Worm (Caenorhabditis elegans) whole organism, early embryonic: ENCODE data around the gene T12D8.9.

Experiments
- ama-1 ChIP-seq: fragments of 150-350 bp; optimal IDR thresholded peaks from 2 replicates; lab custom pipeline; 2014
- ceh-13 ChIP-seq: fragments of 200-800 bp; sonication (Bioruptor generic); optimal IDR thresholded peaks from 2 replicates; lab custom pipeline; 2018; ENCODE audit warnings: mild to moderate bottlenecking, missing genetic modification characterization, missing compliant biosample characterization
- hnd-1 ChIP-seq: sonication (generic microtip); optimal IDR thresholded peaks from 2 replicates; lab custom pipeline; 2016; ENCODE audit warnings: missing genetic modification characterization, missing compliant biosample characterization
- pes-1 ChIP-seq: fragments of 200-800 bp; sonication (Bioruptor generic); IDR thresholded peaks from 2 replicates; pipeline ENCODE4 v1.3.6; 2022; ENCODE audit warnings: missing genetic modification reagents, missing genetic modification characterization, missing compliant biosample characterization
- sea-1 ChIP-seq: fragments of 200-800 bp; sonication (Bioruptor generic); conservative IDR thresholded peaks from 2 replicates; pipeline ENCODE4 v1.3.6; 2022; ENCODE audit warnings: missing genetic modification characterization, missing compliant biosample characterization
- tbx-11 ChIP-seq: fragments of 200-800 bp; sonication (Bioruptor generic); IDR thresholded peaks from 2 replicates; pipeline ENCODE4 v1.3.6; 2022; ENCODE audit warnings: missing genetic modification characterization, missing compliant biosample characterization
- tbx-37 ChIP-seq: fragments of 200-800 bp; sonication (Bioruptor generic); conservative IDR thresholded peaks from 2 replicates; pipeline ENCODE4 v1.3.6; 2022; ENCODE audit warnings: missing genetic modification reagents, missing genetic modification characterization, missing compliant biosample characterization

ce11 chrIII:13630708-13631107 is 13.8 kb downstream of the T12D8.9 start, which contains the start of gene arrd-17:
- TF ChIP-seq ama-1 (lab: Kevin White, UChicago) (no peak), tbx-11 (no peak), tbx-37 (no peak), hnd-1 (tag; lab: Kevin White, UChicago) (no peak), sea-1 (GFP tag; lab: Robert Waterston, UW) (no peak), pes-1 (GFP tag; lab: Robert Waterston, UW) (no peak), ceh-13 (GFP tag; lab: Kevin White, UChicago) (no peak)
